Worm (Caenorhabditis elegans) whole organism, L4/young adult: ENCODE measurements around the gene F25E5.9.

ENCODE experiments used
- dao-5 ChIP-seq: sonication (generic microtip); optimal IDR thresholded peaks from 2 replicates; lab custom pipeline; 2016; ENCODE audit warnings: missing genotype, missing genetic modification characterization, moderate library complexity, missing compliant biosample characterization
- him-1 ChIP-seq: sonication (generic microtip); optimal IDR thresholded peaks from 2 replicates; lab custom pipeline; 2016; ENCODE audit warnings: missing genotype, missing genetic modification reagents, missing genetic modification characterization, missing compliant biosample characterization

- TF ChIP-seq dao-5 (no peak), him-1 (no peak)
Observed at ce11 chrV:7400588-7400987, 37.1 kb downstream of the F25E5.9 start, which contains the start of gene srx-60.
